Worm (Caenorhabditis elegans) whole organism, young adult: ENCODE measurements around the gene cpr-9.

Experiments
- B0019.2 ChIP-seq: fragments of 200-800 bp; sonication (Bioruptor generic); conservative IDR thresholded peaks from 2 replicates; pipeline ENCODE4 v1.3.6; 2022; ENCODE audit warnings: missing genetic modification reagents, missing genetic modification characterization, missing compliant biosample characterization
- B0035.1 ChIP-seq: sonication (generic microtip); optimal IDR thresholded peaks from 2 replicates; lab custom pipeline; 2016; ENCODE audit warnings: missing genetic modification characterization, mild to moderate bottlenecking, missing compliant biosample characterization, missing genotype, missing genetic modification reagents
- F22D6.2 ChIP-seq: sonication (generic microtip); optimal IDR thresholded peaks from 2 replicates; lab custom pipeline; 2016; ENCODE audit warnings: mild to moderate bottlenecking, missing genetic modification characterization, missing compliant biosample characterization
- F33H1.4 ChIP-seq: fragments of 200-800 bp; sonication (Bioruptor generic); IDR thresholded peaks from 2 replicates; pipeline ENCODE4 v1.3.6; 2022; ENCODE audit warnings: missing genetic modification reagents, missing genetic modification characterization, missing compliant biosample characterization
- F37B4.10 ChIP-seq: fragments of 200-800 bp; sonication (Bioruptor generic); IDR thresholded peaks from 2 replicates; pipeline ENCODE4 v1.3.6; 2022; ENCODE audit warnings: missing genetic modification characterization, missing compliant biosample characterization
- F57C9.4 ChIP-seq: sonication (generic microtip); optimal IDR thresholded peaks from 2 replicates; lab custom pipeline; 2017; ENCODE audit warnings: mild to moderate bottlenecking, missing genetic modification characterization, missing compliant biosample characterization
- K11D2.4 ChIP-seq: fragments of 200-800 bp; sonication (Bioruptor generic); IDR thresholded peaks from 2 replicates; pipeline ENCODE4 v1.3.6; 2022; ENCODE audit warnings: missing genetic modification reagents, missing genetic modification characterization, missing compliant biosample characterization
- K12H6.12 ChIP-seq: fragments of 200-800 bp; sonication (Bioruptor generic); optimal IDR thresholded peaks from 2 replicates; lab custom pipeline; 2018; ENCODE audit warnings: mild to moderate bottlenecking, missing genetic modification characterization, missing compliant biosample characterization
- Y67H2A.10 ChIP-seq: fragments of 200-800 bp; sonication (Bioruptor generic); conservative IDR thresholded peaks from 2 replicates; pipeline ENCODE4 v1.3.6; 2022; ENCODE audit warnings: missing genetic modification reagents, missing genetic modification characterization, missing compliant biosample characterization
- Y95B8A.8 ChIP-seq: fragments of 200-800 bp; sonication (Bioruptor generic); IDR thresholded peaks from 2 replicates; pipeline ENCODE4 v1.3.6; 2022; ENCODE audit warnings: missing genetic modification reagents, missing genetic modification characterization, missing compliant biosample characterization
- ZK185.1 ChIP-seq: sonication (generic microtip); optimal IDR thresholded peaks from 2 replicates; lab custom pipeline; 2016; ENCODE audit warnings: mild to moderate bottlenecking, missing genetic modification characterization, missing compliant biosample characterization; ENCODE audit not compliant: poor library complexity, severe bottlenecking
- attf-5 ChIP-seq: fragments of 200-800 bp; sonication (Bioruptor generic); optimal IDR thresholded peaks from 2 replicates; lab custom pipeline; 2018; ENCODE audit warnings: mild to moderate bottlenecking, missing genetic modification characterization, missing compliant biosample characterization
- attf-6 ChIP-seq: fragments of 200-800 bp; sonication (Bioruptor generic); IDR thresholded peaks from 2 replicates; pipeline ENCODE4 v1.3.6; 2022; ENCODE audit warnings: missing genetic modification reagents, missing genetic modification characterization, missing compliant biosample characterization
- bed-1 ChIP-seq: fragments of 200-800 bp; sonication (Bioruptor generic); IDR thresholded peaks from 2 replicates; pipeline ENCODE4 v1.3.6; 2022; ENCODE audit warnings: missing genetic modification reagents, missing genetic modification characterization, missing compliant biosample characterization
- cebp-1 ChIP-seq, 2 experiments: fragments of 200-800 bp in 1 of 2; sonication (Bioruptor generic) in 1 of 2; sonication (generic microtip) in 1 of 2; IDR thresholded peaks in 1 of 2; optimal IDR thresholded peaks in 1 of 2; 2 replicates each; pipeline versions ENCODE4 v1.3.6 to Lab custom; 2017 to 2022; ENCODE audit warnings: missing compliant biosample characterization in 2 of 2, missing genetic modification characterization in 2 of 2, mild to moderate bottlenecking in 1 of 2, missing genetic modification reagents in 1 of 2, moderate library complexity in 1 of 2
- ceh-27 ChIP-seq: fragments of 200-800 bp; sonication (Bioruptor generic); optimal IDR thresholded peaks from 2 replicates; lab custom pipeline; 2018; ENCODE audit warnings: mild to moderate bottlenecking, missing genetic modification characterization, moderate library complexity, missing compliant biosample characterization
- ceh-40 ChIP-seq: fragments of 200-800 bp; sonication (Bioruptor generic); IDR thresholded peaks from 2 replicates; pipeline ENCODE4 v1.3.6; 2022; ENCODE audit warnings: missing genetic modification characterization, missing compliant biosample characterization
- ceh-58 ChIP-seq: fragments of 200-800 bp; sonication (Bioruptor generic); IDR thresholded peaks from 2 replicates; pipeline ENCODE4 v1.3.6; 2022; ENCODE audit warnings: missing genetic modification characterization, missing compliant biosample characterization
- ceh-79 ChIP-seq: sonication (generic microtip); optimal IDR thresholded peaks from 2 replicates; lab custom pipeline; 2017; ENCODE audit warnings: mild to moderate bottlenecking, missing genetic modification characterization, missing compliant biosample characterization
- chd-7 ChIP-seq: sonication (generic microtip); optimal IDR thresholded peaks from 2 replicates; lab custom pipeline; 2016; ENCODE audit warnings: mild to moderate bottlenecking, missing genetic modification characterization, moderate library complexity, missing compliant biosample characterization
- egrh-3 ChIP-seq: fragments of 200-800 bp; sonication (Bioruptor generic); IDR thresholded peaks from 2 replicates; pipeline ENCODE4 v1.3.6; 2022; ENCODE audit warnings: missing genetic modification reagents, missing genetic modification characterization, missing compliant biosample characterization
- fkh-3 ChIP-seq: sonication (generic microtip); optimal IDR thresholded peaks from 2 replicates; lab custom pipeline; 2016; ENCODE audit warnings: mild to moderate bottlenecking, missing genetic modification characterization, missing compliant biosample characterization
- gei-17 ChIP-seq: fragments of 200-800 bp; sonication (Bioruptor generic); optimal IDR thresholded peaks from 2 replicates; lab custom pipeline; 2018; ENCODE audit warnings: mild to moderate bottlenecking, missing genetic modification characterization, missing compliant biosample characterization
- hlh-26 ChIP-seq: fragments of 200-800 bp; sonication (Bioruptor generic); conservative IDR thresholded peaks from 2 replicates; pipeline ENCODE4 v1.3.6; 2022; ENCODE audit warnings: missing genetic modification reagents, missing genetic modification characterization, missing compliant biosample characterization
- hmg-1.2 ChIP-seq: fragments of 200-800 bp; sonication (Bioruptor generic); IDR thresholded peaks from 2 replicates; pipeline ENCODE4 v1.3.6; 2022; ENCODE audit warnings: missing genetic modification reagents, missing genetic modification characterization, missing compliant biosample characterization
- lin-40 ChIP-seq: sonication (generic microtip); optimal IDR thresholded peaks from 2 replicates; lab custom pipeline; 2016; ENCODE audit warnings: missing genetic modification characterization, mild to moderate bottlenecking, missing compliant biosample characterization, missing genotype, missing genetic modification reagents
- lsl-1 ChIP-seq: fragments of 200-800 bp; sonication (Bioruptor generic); optimal IDR thresholded peaks from 2 replicates; lab custom pipeline; 2018; ENCODE audit warnings: mild to moderate bottlenecking, missing genetic modification characterization, moderate library complexity, missing compliant biosample characterization
- lsy-27 ChIP-seq: sonication (generic microtip); optimal IDR thresholded peaks from 2 replicates; lab custom pipeline; 2017; ENCODE audit warnings: missing genetic modification characterization, mild to moderate bottlenecking, missing compliant biosample characterization, antibody characterized with exemption, missing genotype, borderline replicate concordance; ENCODE audit not compliant: insufficient read depth
- madf-8 ChIP-seq: fragments of 200-800 bp; sonication (Bioruptor generic); conservative IDR thresholded peaks from 2 replicates; pipeline ENCODE4 v1.3.6; 2022; ENCODE audit warnings: missing genetic modification reagents, missing genetic modification characterization, missing compliant biosample characterization
- mel-28 ChIP-seq: sonication (generic microtip); optimal IDR thresholded peaks from 2 replicates; lab custom pipeline; 2016; ENCODE audit warnings: borderline replicate concordance, mild to moderate bottlenecking, missing genetic modification characterization, missing compliant biosample characterization
- nfyb-1 ChIP-seq: fragments of 200-800 bp; sonication (Bioruptor generic); IDR thresholded peaks from 2 replicates; pipeline ENCODE4 v1.3.6; 2022; ENCODE audit warnings: missing genetic modification reagents, missing genetic modification characterization, missing compliant biosample characterization
- nhr-179 ChIP-seq: sonication (generic microtip); optimal IDR thresholded peaks from 2 replicates; lab custom pipeline; 2016; ENCODE audit warnings: mild to moderate bottlenecking, missing genetic modification characterization, missing compliant biosample characterization
- nhr-90 ChIP-seq: sonication (generic microtip); optimal IDR thresholded peaks from 2 replicates; lab custom pipeline; 2016; ENCODE audit warnings: missing genotype, mild to moderate bottlenecking, missing genetic modification characterization, missing compliant biosample characterization
- rcor-1 ChIP-seq: fragments of 200-800 bp; sonication (Bioruptor generic); IDR thresholded peaks from 2 replicates; pipeline ENCODE4 v1.3.6; 2022; ENCODE audit warnings: missing genetic modification reagents, missing genetic modification characterization, missing compliant biosample characterization
- sdz-38 ChIP-seq: sonication (generic microtip); optimal IDR thresholded peaks from 2 replicates; lab custom pipeline; 2016; ENCODE audit warnings: missing genotype, missing genetic modification characterization, missing compliant biosample characterization
- sea-2 ChIP-seq: fragments of 200-800 bp; sonication (Bioruptor generic); IDR thresholded peaks from 2 replicates; pipeline ENCODE4 v1.3.6; 2022; ENCODE audit warnings: missing genetic modification characterization, missing compliant biosample characterization
- unc-62 ChIP-seq: fragments of 150-350 bp; optimal IDR thresholded peaks from 2 replicates; lab custom pipeline; 2014; ENCODE audit warnings: missing biosample characterization, missing genetic modification reagents, missing genetic modification characterization
- zfh-2 ChIP-seq: fragments of 200-800 bp; sonication (Bioruptor generic); conservative IDR thresholded peaks from 2 replicates; pipeline ENCODE4 v1.3.6; 2022; ENCODE audit warnings: missing genetic modification reagents, missing genetic modification characterization, missing compliant biosample characterization

cpr-9 gene

DNA sequence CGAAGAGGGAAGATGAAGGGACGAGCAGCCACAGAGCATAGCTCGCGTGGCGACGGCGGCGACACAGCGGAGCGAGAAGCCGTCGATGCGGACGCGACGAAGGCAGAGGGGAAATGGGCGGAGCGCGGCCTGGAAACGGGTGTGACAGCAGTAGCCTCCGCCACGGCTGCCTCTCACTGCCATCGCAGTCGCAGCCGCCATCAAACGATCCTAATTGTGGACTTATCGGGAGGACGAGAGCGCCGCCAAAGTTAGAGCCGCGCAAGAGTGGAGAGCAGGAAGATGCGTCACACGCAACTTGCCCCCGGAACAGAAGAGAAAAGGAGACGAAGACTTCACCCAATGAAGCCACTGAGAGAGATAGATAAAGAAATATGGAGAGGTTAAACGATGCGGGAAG, 21.4 kb downstream of the cpr-9 start (continued):
- TF ChIP-seq ceh-79, result no peak
- peak; percentile 23 for TF ChIP-seq lin-40 (tag; lab: Kevin White, UChicago)
- TF ChIP-seq F57C9.4, result no peak
- no peak for TF ChIP-seq K11D2.4 (GFP tag; lab: Robert Waterston, UW)
- TF ChIP-seq lsy-27, result no peak
- TF ChIP-seq Y95B8A.8 (GFP tag; lab: Robert Waterston, UW), result no peak
- peak; percentile 98 for TF ChIP-seq zfh-2 (GFP tag; lab: Robert Waterston, UW)
- TF ChIP-seq lsl-1 (GFP tag; lab: Kevin White, UChicago), result no peak
- TF ChIP-seq F33H1.4, result no peak
- no peak for TF ChIP-seq hlh-26 (GFP tag; lab: Robert Waterston, UW)
- TF ChIP-seq ceh-40 (GFP tag; lab: Robert Waterston, UW), result no peak

DNA sequence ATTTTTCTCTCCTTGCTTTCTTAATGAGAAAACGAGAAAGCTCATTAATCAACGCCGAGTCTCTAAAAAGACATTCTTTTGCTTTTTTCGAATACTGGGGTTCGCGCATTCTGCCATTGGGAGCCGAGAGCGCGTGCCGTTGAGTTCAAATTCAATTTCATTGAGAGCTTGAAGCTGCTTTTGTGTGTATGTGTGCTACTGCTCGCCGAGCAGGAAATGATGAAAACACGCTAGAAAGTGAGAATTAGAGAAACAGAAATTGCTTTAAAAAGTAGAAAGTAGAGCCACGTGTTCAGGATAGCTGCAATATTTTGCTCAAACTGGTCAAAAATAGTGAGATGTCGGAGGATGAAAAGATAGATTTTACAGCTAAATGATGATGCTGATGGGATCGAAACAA, 22.8 kb downstream of the cpr-9 start:
- TF ChIP-seq ZK185.1 (tag; lab: Kevin White, UChicago) (no peak), madf-8 (GFP tag; lab: Robert Waterston, UW) (no peak), Y67H2A.10 (GFP tag; lab: Robert Waterston, UW) (no peak), attf-5 (GFP tag; lab: Kevin White, UChicago) (no peak), nhr-179 (tag; lab: Kevin White, UChicago) (no peak), unc-62 (no peak), K12H6.12 (tag; lab: Kevin White, UChicago) (peak; percentile 28), gei-17 (GFP tag; lab: Kevin White, UChicago) (no peak), rcor-1 (GFP tag; lab: Robert Waterston, UW) (no peak), sdz-38 (tag; lab: Kevin White, UChicago) (no peak), zfh-2 (GFP tag; lab: Robert Waterston, UW) (peak; percentile 29; the same call in 1 of the 2 replicates), B0035.1 (tag; lab: Kevin White, UChicago) (no peak), hmg-1.2 (GFP tag; lab: Robert Waterston, UW) (no peak), chd-7 (tag; lab: Kevin White, UChicago) (peak; percentile 15), B0019.2 (GFP tag; lab: Robert Waterston, UW) (no peak), fkh-3 (tag; lab: Kevin White, UChicago) (no peak)

DNA sequence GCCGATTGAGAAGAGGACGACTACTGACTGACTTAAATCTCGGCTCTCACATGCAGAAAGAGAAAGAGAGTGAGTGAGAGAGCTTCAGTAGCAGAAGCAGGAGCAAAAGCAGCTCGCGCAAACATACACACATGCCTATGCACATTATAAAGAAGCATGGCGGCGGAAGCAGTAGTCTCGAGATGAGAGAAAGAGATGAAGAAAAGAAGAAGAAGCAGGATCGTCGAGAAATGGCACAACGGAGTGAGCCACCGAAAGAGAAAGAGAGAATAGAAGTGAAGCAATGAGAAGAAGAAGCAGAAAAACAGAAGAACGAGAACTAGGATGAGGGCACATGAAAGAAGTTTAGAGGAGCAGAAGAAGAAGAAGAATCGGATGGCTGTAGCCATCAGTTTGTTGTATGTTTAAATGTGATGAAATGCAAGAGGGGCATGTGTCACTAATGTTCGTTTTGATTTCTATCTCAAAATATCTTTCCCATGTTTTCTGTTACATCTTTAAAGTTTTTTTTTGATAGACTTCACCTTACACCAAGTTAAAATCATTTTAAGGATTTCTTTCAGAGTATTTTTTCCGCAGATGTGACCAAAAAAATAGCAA, 24.1 kb downstream of the cpr-9 start:
- TF ChIP-seq K12H6.12 (tag; lab: Kevin White, UChicago) (peak; percentile 66), bed-1 (GFP tag; lab: Robert Waterston, UW) (no peak), attf-5 (GFP tag; lab: Kevin White, UChicago) (peak; percentile 30), ceh-27 (peak; percentile 12), F22D6.2 (tag; lab: Kevin White, UChicago) (no peak), rcor-1 (GFP tag; lab: Robert Waterston, UW) (0 out of 2 replicates have a peak, but pooled peaks have one; percentile 7), hmg-1.2 (GFP tag; lab: Robert Waterston, UW) (peak; percentile 26; the same call in 1 of the 2 replicates), hlh-26 (GFP tag; lab: Robert Waterston, UW) (no peak), egrh-3 (GFP tag; lab: Robert Waterston, UW) (0 out of 2 replicates have a peak, but pooled peaks have one; percentile 20), F37B4.10 (GFP tag; lab: Robert Waterston, UW) (no peak), zfh-2 (GFP tag; lab: Robert Waterston, UW) (peak; percentile 74), F33H1.4 (no peak), sea-2 (GFP tag; lab: Robert Waterston, UW) (no peak), nfyb-1 (GFP tag; lab: Robert Waterston, UW) (no peak), ceh-58 (GFP tag; lab: Robert Waterston, UW) (no peak), attf-6 (GFP tag; lab: Robert Waterston, UW) (no peak), mel-28 (tag; lab: Kevin White, UChicago) (no peak), nhr-90 (tag; lab: Kevin White, UChicago) (no peak), cebp-1 (GFP tag; IDR thresholded peaks at IDR 0.05; lab: Robert Waterston, UW) (no peak), cebp-1 (tag; optimal IDR thresholded peaks at IDR 0.05; lab: Kevin White, UChicago) (peak; percentile 54)
